Fruit fly (Drosophila melanogaster) whole organism, wandering third instar larva: ENCODE data around the gene mid.

Experiments used
- Abd-B ChIP-seq: fragments of >200 bp; optimal IDR thresholded peaks from 2 replicates; lab custom pipeline; 2017; ENCODE audit warnings: missing biosample characterization, missing genetic modification characterization
- CG32264 ChIP-seq: fragments of 200-800 bp; sonication (Bioruptor generic); optimal IDR thresholded peaks from 2 replicates; lab custom pipeline; 2016; ENCODE audit warnings: missing biosample characterization, missing genetic modification characterization
- CG9705 ChIP-seq: fragments of 200-800 bp; sonication (Bioruptor generic); optimal IDR thresholded peaks from 2 replicates; lab custom pipeline; 2018; ENCODE audit warnings: missing biosample characterization, mild to moderate bottlenecking, missing genetic modification characterization
- Dfd ChIP-seq: fragments of >200 bp; optimal IDR thresholded peaks from 2 replicates; lab custom pipeline; 2017; ENCODE audit warnings: missing biosample characterization, missing genetic modification characterization
- HLH106 ChIP-seq: fragments of 200-800 bp; optimal IDR thresholded peaks from 3 replicates; lab custom pipeline; 2019; ENCODE audit warnings: missing biosample characterization, mild to moderate bottlenecking, missing genetic modification characterization, moderate library complexity
- Hnf4 ChIP-seq: fragments of 200-800 bp; sonication (Bioruptor generic); optimal IDR thresholded peaks from 2 replicates; lab custom pipeline; 2016; ENCODE audit warnings: missing biosample characterization, mild to moderate bottlenecking, missing genetic modification characterization
- Hr78 ChIP-seq: fragments of >200 bp; optimal IDR thresholded peaks from 2 replicates; lab custom pipeline; 2017; ENCODE audit warnings: missing biosample characterization, missing genetic modification characterization
- Jra ChIP-seq: sonication (Bioruptor generic); optimal IDR thresholded peaks from 2 replicates; lab custom pipeline; 2016; ENCODE audit warnings: missing biosample characterization, missing genetic modification characterization
- Mio ChIP-seq: sonication (Bioruptor generic); optimal IDR thresholded peaks from 2 replicates; lab custom pipeline; 2016; ENCODE audit warnings: missing biosample characterization, missing genetic modification characterization
- Myc ChIP-seq: fragments of >200 bp; optimal IDR thresholded peaks from 2 replicates; lab custom pipeline; 2017
- N ChIP-seq: fragments of >200 bp; optimal IDR thresholded peaks from 2 replicates; lab custom pipeline; 2018; ENCODE audit warnings: missing biosample characterization, missing external identifiers, missing genetic modification characterization
- OdsH ChIP-seq: fragments of 200-800 bp; sonication (Bioruptor generic); optimal IDR thresholded peaks from 2 replicates; lab custom pipeline; 2016; ENCODE audit warnings: missing biosample characterization, mild to moderate bottlenecking, missing genetic modification characterization
- Rel ChIP-seq, 2 experiments: fragments of 200-800 bp; sonication (Bioruptor generic) in 1 of 2; optimal IDR thresholded peaks; 2 replicates in 1 of 2; 3 replicates in 1 of 2; lab custom pipeline; 2016 to 2019; ENCODE audit warnings: mild to moderate bottlenecking in 2 of 2, missing biosample characterization in 2 of 2, missing genetic modification characterization in 2 of 2, moderate library complexity in 1 of 2
- Sp1 ChIP-seq: fragments of 200-800 bp; sonication (Bioruptor generic); optimal IDR thresholded peaks from 3 replicates; lab custom pipeline; 2019; ENCODE audit warnings: missing biosample characterization, mild to moderate bottlenecking, missing genetic modification characterization, moderate library complexity
- Vsx2 ChIP-seq: fragments of 200-300, 225-300 bp; sonication (Bioruptor generic); optimal IDR thresholded peaks from 2 replicates; lab custom pipeline; 2018; ENCODE audit warnings: missing biosample characterization, missing genetic modification characterization; ENCODE audit not compliant: partially characterized antibody
- br ChIP-seq: fragments of 200-800 bp; sonication (Bioruptor generic); optimal IDR thresholded peaks from 2 replicates; lab custom pipeline; 2016; ENCODE audit warnings: missing biosample characterization, missing genetic modification characterization
- brk ChIP-seq: fragments of 200-800 bp; sonication (Bioruptor generic); optimal IDR thresholded peaks from 2 replicates; lab custom pipeline; 2016; ENCODE audit warnings: missing biosample characterization, mild to moderate bottlenecking, missing genetic modification characterization
- dl ChIP-seq, 2 experiments: fragments of 175-275, 200-275 bp in 1 of 2; fragments of 200-275 bp in 1 of 2; sonication (Bioruptor generic); optimal IDR thresholded peaks; lab custom pipeline; 2018; ENCODE audit warnings: mild to moderate bottlenecking in 2 of 2, missing biosample characterization in 2 of 2, missing genetic modification characterization in 2 of 2, moderate library complexity in 2 of 2; ENCODE audit not compliant: partially characterized antibody in 2 of 2, insufficient read depth in 1 of 2
- dmrt93B ChIP-seq: fragments of 200-800 bp; sonication (Bioruptor generic); optimal IDR thresholded peaks from 2 replicates; lab custom pipeline; 2018; ENCODE audit warnings: missing biosample characterization, mild to moderate bottlenecking, missing genetic modification characterization
- dsf ChIP-seq: sonication (Bioruptor generic); optimal IDR thresholded peaks from 2 replicates; lab custom pipeline; 2016; ENCODE audit warnings: missing biosample characterization, missing genetic modification characterization, borderline replicate concordance
- ey ChIP-seq: fragments of 200-800 bp; sonication (Bioruptor generic); optimal IDR thresholded peaks from 2 replicates; lab custom pipeline; 2016; ENCODE audit warnings: missing biosample characterization, missing genetic modification characterization
- foxo ChIP-seq, 2 experiments: fragments of 200-800 bp; sonication (Bioruptor generic); optimal IDR thresholded peaks; 2 replicates in 1 of 2; 3 replicates in 1 of 2; lab custom pipeline; 2016 to 2017; ENCODE audit warnings: missing biosample characterization in 2 of 2, missing genetic modification characterization in 2 of 2
- fru ChIP-seq: fragments of 200-800 bp; sonication (Bioruptor generic); optimal IDR thresholded peaks from 3 replicates; lab custom pipeline; 2016; ENCODE audit warnings: missing biosample characterization, mild to moderate bottlenecking, missing genetic modification characterization
- h ChIP-seq: fragments of 200-800 bp; sonication (Bioruptor generic); optimal IDR thresholded peaks from 3 replicates; lab custom pipeline; 2016; ENCODE audit warnings: missing biosample characterization, mild to moderate bottlenecking, missing genetic modification characterization
- pan ChIP-seq: fragments of >200 bp; optimal IDR thresholded peaks from 2 replicates; lab custom pipeline; 2017
- psq ChIP-seq: fragments of 200-800 bp; sonication (Bioruptor generic); optimal IDR thresholded peaks from 3 replicates; lab custom pipeline; 2017; ENCODE audit warnings: missing biosample characterization, mild to moderate bottlenecking, missing genetic modification characterization, moderate library complexity
- rgr ChIP-seq: fragments of 200-800 bp; sonication (Bioruptor generic); optimal IDR thresholded peaks from 3 replicates; lab custom pipeline; 2016; ENCODE audit warnings: missing biosample characterization, mild to moderate bottlenecking, missing genetic modification characterization
- sage ChIP-seq: fragments of 200-800 bp; sonication (Bioruptor generic); optimal IDR thresholded peaks from 2 replicates; lab custom pipeline; 2016; ENCODE audit warnings: missing biosample characterization, mild to moderate bottlenecking, missing genetic modification characterization
- sv ChIP-seq: fragments of 200-800 bp; sonication (Bioruptor generic); optimal IDR thresholded peaks from 3 replicates; lab custom pipeline; 2016; ENCODE audit warnings: missing biosample characterization, missing genetic modification characterization
- tai ChIP-seq: sonication (Bioruptor generic); optimal IDR thresholded peaks from 2 replicates; lab custom pipeline; 2016; ENCODE audit warnings: missing biosample characterization, missing genetic modification characterization
- usp ChIP-seq: fragments of >200 bp; optimal IDR thresholded peaks from 2 replicates; lab custom pipeline; 2017; ENCODE audit warnings: missing biosample characterization, missing genetic modification characterization
- woc ChIP-seq: sonication (Bioruptor generic); optimal IDR thresholded peaks from 2 replicates; lab custom pipeline; 2016; ENCODE audit warnings: missing biosample characterization, mild to moderate bottlenecking, missing genetic modification characterization

Gene mid

dm6 chr2L:5502868-5503267 is 41.4 kb downstream of the mid start:
- TF ChIP-seq brk (GFP tag; lab: Kevin White, UChicago) (no peak), rgr (GFP tag; lab: Kevin White, UChicago) (no peak), Rel (GFP tag; optimal IDR thresholded peaks at IDR 0.05; lab: Kevin White, UChicago) (no peak), Rel (tag; optimal IDR thresholded peaks at IDR 0.05; lab: Kevin White, UChicago) (no peak), Sp1 (GFP tag; lab: Kevin White, UChicago) (no peak), sv (GFP tag; lab: Kevin White, UChicago) (no peak)

DNA sequence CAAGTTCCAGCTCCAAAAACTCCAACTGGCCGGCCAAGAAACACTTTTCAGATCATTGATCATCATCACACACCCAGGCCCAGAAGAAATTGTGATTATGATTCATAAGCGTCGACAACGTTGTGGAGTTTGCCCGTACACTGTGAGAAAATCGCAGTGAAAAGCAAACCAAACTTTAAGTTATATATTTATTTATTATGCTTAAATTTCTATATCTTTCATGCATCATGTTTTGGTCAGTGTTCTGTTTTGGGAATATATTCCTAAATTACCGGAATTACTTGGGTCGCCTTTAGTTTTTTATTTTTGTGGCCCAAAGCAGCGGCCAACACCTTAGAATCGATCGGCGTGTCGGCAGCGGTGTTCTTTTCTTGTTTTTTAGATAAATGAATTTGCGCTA is 43.7 kb downstream of the mid start:
- TF ChIP-seq OdsH, result peak; percentile 40
- TF ChIP-seq sv (GFP tag; lab: Kevin White, UChicago), result no peak
- TF ChIP-seq tai (GFP tag; lab: Kevin White, UChicago), result no peak
- no peak for TF ChIP-seq Mio (GFP tag; lab: Kevin White, UChicago)
- TF ChIP-seq foxo (GFP tag; optimal IDR thresholded peaks at IDR 0.05; lab: Kevin White, UChicago), result peak in 1 of 2 experiments; percentile 34
- TF ChIP-seq br (GFP tag; lab: Kevin White, UChicago), result peak; percentile 40
- TF ChIP-seq Hnf4 (GFP tag; lab: Kevin White, UChicago), result peak; percentile 61
- no peak for TF ChIP-seq dmrt93B (GFP tag; lab: Kevin White, UChicago)
- peak; percentile 12 for TF ChIP-seq HLH106 (tag; lab: Kevin White, UChicago)
- no peak for TF ChIP-seq N (GFP tag; lab: Kevin White, UChicago)
- TF ChIP-seq psq (GFP tag; lab: Kevin White, UChicago), result peak; percentile 30
- peak; percentile 19 for TF ChIP-seq h (GFP tag; lab: Kevin White, UChicago)
- no peak for TF ChIP-seq Jra (GFP tag; lab: Kevin White, UChicago)
- TF ChIP-seq fru (GFP tag; lab: Kevin White, UChicago), result peak; percentile 55
- no peak for TF ChIP-seq Hr78 (GFP tag; lab: Kevin White, UChicago)
- TF ChIP-seq Sp1 (GFP tag; lab: Kevin White, UChicago), result peak; percentile 32
- TF ChIP-seq Dfd (GFP tag; lab: Kevin White, UChicago), result no peak
- no peak for TF ChIP-seq Vsx2
- no peak for TF ChIP-seq dl (GFP tag; optimal IDR thresholded peaks at IDR 0.05; lab: Kevin White, UChicago; ENCODE audit: insufficient read depth in 1 of 2, partially characterized antibody in 2 of 2)
- TF ChIP-seq Abd-B, result no peak
- TF ChIP-seq rgr (GFP tag; lab: Kevin White, UChicago), result no peak
- TF ChIP-seq CG9705, result no peak
- TF ChIP-seq pan, result no peak
- TF ChIP-seq dsf (GFP tag; lab: Kevin White, UChicago), result no peak
- peak; percentile 28 for TF ChIP-seq ey (GFP tag; lab: Kevin White, UChicago)
- no peak for TF ChIP-seq Myc (lab: Kevin White, UChicago)
- TF ChIP-seq usp (GFP tag; lab: Kevin White, UChicago), result no peak
- no peak for TF ChIP-seq CG32264 (GFP tag; lab: Kevin White, UChicago)

DNA sequence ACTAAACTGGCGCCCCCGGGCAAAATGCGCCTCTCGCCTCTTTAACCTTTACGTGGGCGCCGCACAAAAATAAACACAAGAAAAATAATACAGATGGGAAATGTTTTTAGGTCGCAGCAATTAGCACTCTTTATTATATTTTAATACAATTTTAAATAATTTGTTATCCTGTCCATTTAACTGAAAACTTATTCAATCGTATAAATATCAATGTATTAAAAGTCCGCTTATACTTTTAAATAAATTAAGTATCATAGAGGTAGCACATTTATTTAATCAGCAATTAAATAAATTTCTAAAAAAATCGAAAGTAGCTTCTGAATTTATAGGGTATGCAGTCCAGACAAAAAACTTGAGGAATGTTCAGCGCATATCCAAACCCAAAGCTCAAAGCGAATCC is 45.6 kb downstream of the mid start:
- TF ChIP-seq sage (GFP tag; lab: Kevin White, UChicago) (no peak), woc (GFP tag; lab: Kevin White, UChicago) (no peak), Myc (lab: Kevin White, UChicago) (no peak), dl (GFP tag; optimal IDR thresholded peaks at IDR 0.05; lab: Kevin White, UChicago; ENCODE audit: insufficient read depth in 1 of 2, partially characterized antibody in 2 of 2) (no peak), CG32264 (GFP tag; lab: Kevin White, UChicago) (no peak), ey (GFP tag; lab: Kevin White, UChicago) (no peak), br (GFP tag; lab: Kevin White, UChicago) (no peak), Abd-B (no peak)

DNA sequence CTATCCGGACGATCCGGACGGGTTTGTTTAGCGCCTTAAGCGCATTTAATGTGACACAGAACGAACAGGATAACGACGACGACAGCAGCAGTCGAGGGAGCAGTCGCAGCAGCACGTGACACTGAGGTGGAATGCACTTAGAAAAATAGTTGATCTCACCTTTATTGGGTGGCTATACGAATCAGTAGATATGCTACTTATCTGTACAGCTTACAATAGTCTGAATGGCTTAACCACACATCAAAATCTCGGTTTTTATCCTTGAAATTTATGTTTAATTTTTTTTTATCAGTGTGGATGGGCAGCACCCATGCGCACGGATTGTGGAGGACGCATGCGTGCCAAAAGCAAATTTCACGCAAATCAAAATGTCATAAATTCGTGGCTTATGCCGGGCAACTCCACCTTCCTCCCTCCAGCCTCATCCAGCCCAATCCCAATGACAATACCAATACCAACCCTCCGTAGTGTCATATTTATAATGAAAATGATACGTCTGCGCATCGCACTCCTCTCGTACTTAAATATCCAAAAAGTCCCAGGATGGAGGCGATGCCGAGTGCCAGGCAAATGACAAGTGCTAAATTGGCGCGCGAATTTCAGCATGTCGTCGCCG is 46.5 kb downstream of the mid start:
- TF ChIP-seq sage (GFP tag; lab: Kevin White, UChicago) (no peak), Rel (GFP tag; optimal IDR thresholded peaks at IDR 0.05; lab: Kevin White, UChicago) (no peak), Rel (tag; optimal IDR thresholded peaks at IDR 0.05; lab: Kevin White, UChicago) (no peak), N (GFP tag; lab: Kevin White, UChicago) (no peak), sv (GFP tag; lab: Kevin White, UChicago) (no peak), CG32264 (GFP tag; lab: Kevin White, UChicago) (no peak), HLH106 (tag; lab: Kevin White, UChicago) (peak; percentile 16), foxo (GFP tag; optimal IDR thresholded peaks at IDR 0.05; lab: Kevin White, UChicago) (peak in 1 of 2 experiments; percentile 64), OdsH (no peak)
